Worm (Caenorhabditis elegans) whole organism, L1 larva: ENCODE data around the gene nep-16.

Experiments
- aly-2 ChIP-seq: fragments of 150-350 bp; optimal IDR thresholded peaks from 2 replicates; lab custom pipeline; 2014; ENCODE audit warnings: missing biosample characterization, missing genetic modification characterization
- ceh-88 ChIP-seq: fragments of 200-800 bp; sonication (Bioruptor generic); IDR thresholded peaks from 2 replicates; pipeline ENCODE4 v1.3.6; 2022; ENCODE audit warnings: missing genetic modification characterization, missing compliant biosample characterization
- fkh-10 ChIP-seq: sonication (generic microtip); optimal IDR thresholded peaks from 2 replicates; lab custom pipeline; 2017; ENCODE audit warnings: missing biosample characterization, missing genetic modification reagents, missing genetic modification characterization
- lin-14 ChIP-seq: fragments of 200-800 bp; sonication (Bioruptor generic); optimal IDR thresholded peaks from 2 replicates; lab custom pipeline; 2018; ENCODE audit warnings: mild to moderate bottlenecking, missing genetic modification characterization, moderate library complexity, missing compliant biosample characterization
- nhr-77 ChIP-seq: fragments of 150-350 bp; optimal IDR thresholded peaks from 2 replicates; lab custom pipeline; 2014; ENCODE audit warnings: missing biosample characterization, missing genetic modification characterization

nep-16 gene

DNA sequence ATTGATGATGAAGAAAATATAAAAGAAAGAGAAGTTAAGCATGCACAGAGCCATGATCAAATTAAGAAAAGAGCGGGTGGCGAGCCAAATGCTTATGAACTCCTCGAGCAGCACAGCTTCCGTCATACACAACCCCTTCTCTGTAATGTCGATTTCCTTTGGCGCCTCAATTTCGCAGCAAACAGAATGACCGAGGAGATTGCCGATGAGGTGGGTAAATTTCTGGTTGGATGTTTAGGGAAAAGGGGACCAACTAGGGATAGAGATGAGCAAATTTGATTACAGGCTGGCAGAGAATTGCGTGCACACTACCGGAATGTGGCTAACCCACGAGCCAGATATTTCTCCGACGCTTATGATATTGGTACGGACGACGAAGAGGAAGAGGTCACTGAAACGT lies 36.2 kb downstream of the nep-16 start:
- TF ChIP-seq lin-14 (peak; percentile 4), aly-2 (tag; lab: Kevin White, UChicago) (no peak)
- TF ChIP-seq, all 84 proteins: peak for 1

DNA sequence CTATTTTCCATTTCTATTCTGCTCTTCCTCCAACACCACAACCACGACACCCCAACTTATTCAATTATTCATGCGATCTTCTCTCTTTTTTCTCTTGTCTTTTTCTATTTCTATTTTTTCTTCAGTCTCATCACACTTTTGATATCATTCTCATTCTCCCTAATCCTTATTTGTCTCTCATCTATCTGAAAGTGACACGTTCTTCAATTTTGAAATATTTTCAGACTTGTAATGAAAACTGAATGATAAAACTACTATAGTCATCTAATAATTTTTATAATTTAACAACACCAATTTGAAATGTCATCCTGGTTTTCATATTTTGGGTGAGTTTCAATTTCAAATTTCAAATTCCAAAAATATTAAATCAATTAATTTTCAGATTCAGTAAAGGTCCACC lies 53.0 kb downstream of the nep-16 start, which contains the start of gene cla-1:
TSS of gene cla-1 (plus strand) at position 301 of the 400 bp plus-strand sequence.
- TF ChIP-seq lin-14 (peak; percentile 33), nhr-77 (tag; lab: Kevin White, UChicago) (no peak)

DNA sequence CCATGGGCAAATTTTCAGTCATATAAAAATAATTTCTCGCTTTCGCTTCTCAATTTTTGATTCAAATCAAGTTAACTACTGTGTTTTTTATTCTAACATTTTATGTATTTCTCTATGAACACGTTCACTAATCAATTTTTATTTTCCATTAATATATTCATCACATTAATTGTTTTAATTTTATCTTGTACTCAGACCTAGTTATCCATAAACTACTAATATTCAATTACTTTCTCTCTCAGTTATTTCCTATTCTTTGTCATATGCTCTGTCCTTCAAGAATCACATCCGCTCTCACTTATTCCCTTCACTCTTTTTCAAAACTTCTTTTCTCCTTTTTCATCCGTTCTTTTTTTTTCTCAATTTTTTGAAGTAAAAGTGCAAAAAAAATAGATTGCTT lies 54.7 kb downstream of the nep-16 start:
- TF ChIP-seq fkh-10 (GFP tag; lab: Kevin White, UChicago) (peak; percentile 79), lin-14 (peak; percentile 11), ceh-88 (GFP tag; lab: Robert Waterston, UW) (no peak)
